Fruit fly (Drosophila melanogaster) Kc167 (cell line): Measurements from ENCODE around the gene CG13698.

ENCODE experiments used
- Myc ChIP-seq: fragments of >200 bp; optimal IDR thresholded peaks from 2 replicates; lab custom pipeline; 2017; ENCODE audit warnings: missing external identifiers
- psq ChIP-seq: fragments of >200 bp; optimal IDR thresholded peaks from 2 replicates; lab custom pipeline; 2017; ENCODE audit warnings: missing external identifiers

DNA sequence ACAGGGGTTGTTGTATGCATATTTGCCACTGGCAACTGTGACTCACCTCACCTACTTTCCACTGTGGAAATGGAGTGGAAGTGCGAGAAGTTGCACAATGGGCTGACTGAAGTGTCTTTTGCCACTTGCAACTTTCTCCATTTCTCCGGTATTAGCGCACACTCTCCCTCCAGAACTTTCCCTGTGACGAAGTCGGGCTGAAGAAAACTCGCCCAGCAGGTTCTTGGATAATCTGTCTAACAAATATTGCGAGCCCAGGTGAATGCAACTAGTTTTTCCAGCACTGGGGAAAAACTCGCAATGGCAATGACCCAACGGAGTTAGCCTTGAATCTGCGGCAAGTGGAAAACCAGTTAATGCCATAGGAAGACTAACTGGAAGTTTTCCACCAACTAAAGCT lies 29.3 kb downstream of the CG13698 start:
- TF ChIP-seq psq (lab: Kevin White, UChicago) (no peak), Myc (no peak)
